Fruit fly (Drosophila melanogaster): ENCODE measurements around the gene CG16890.

The CG16890 gene

dm6 chr2L:13778648-13779047 is 5.5 kb downstream of the CG16890 start (continued):
- TF ChIP-seq bsh (GFP tag; optimal IDR thresholded peaks at IDR 0.05) (peak in 1 of 2 experiments; percentile 46), h (optimal IDR thresholded peaks at IDR 0.05) (no peak), ssp (GFP tag; IDR thresholded peaks at IDR 0.05) (peak; percentile 41; the same call in 1 of the 2 replicates), cwo (GFP tag; optimal IDR thresholded peaks at IDR 0.05) (peak; percentile 41), dan (GFP tag; IDR thresholded peaks at IDR 0.05) (no peak), tll (GFP tag; optimal IDR thresholded peaks at IDR 0.05) (no peak), CG2678 (tag; optimal IDR thresholded peaks at IDR 0.05) (peak; percentile 76), MTF-1 (GFP tag; optimal IDR thresholded peaks at IDR 0.05; ENCODE audit: borderline replicate concordance) (no peak), mam (GFP tag; optimal IDR thresholded peaks at IDR 0.05) (peak; percentile 27), tgo (GFP tag; IDR thresholded peaks at IDR 0.05) (0 out of 3 replicates have a peak, but pooled peaks have one; percentile 24), Hr39 (optimal IDR thresholded peaks at IDR 0.05) (no peak), az2 (GFP tag; optimal IDR thresholded peaks at IDR 0.05) (peak; percentile 20), fd96Cb (tag; optimal IDR thresholded peaks at IDR 0.05) (peak; percentile 61), Poxn (GFP tag; IDR thresholded peaks at IDR 0.05) (no peak; the same call in 1 of the 2 replicates), CG10209 (GFP tag; optimal IDR thresholded peaks at IDR 0.05) (peak; percentile 73), TFAM (GFP tag; optimal IDR thresholded peaks at IDR 0.05) (no peak), CG11247 (GFP tag; IDR thresholded peaks at IDR 0.05) (peak; percentile 47), CG10147 (GFP tag; optimal IDR thresholded peaks at IDR 0.05) (peak; percentile 50), CG10565 (GFP tag; optimal IDR thresholded peaks at IDR 0.05) (no peak), Rfx (GFP tag; IDR thresholded peaks at IDR 0.05) (peak; percentile 60; the same call in 1 of the 2 replicates), CG2712 (tag; optimal IDR thresholded peaks at IDR 0.05) (peak; percentile 56), CG1233 (GFP tag; optimal IDR thresholded peaks at IDR 0.05) (peak; percentile 37), Lim3 (GFP tag; IDR thresholded peaks at IDR 0.05) (no peak), pros (GFP tag; optimal IDR thresholded peaks at IDR 0.05) (no peak), CG15601 (tag; optimal IDR thresholded peaks at IDR 0.05) (peak; percentile 33), Hsf (GFP tag; optimal IDR thresholded peaks at IDR 0.05) (peak; percentile 58), CG8944 (GFP tag; optimal IDR thresholded peaks at IDR 0.05) (peak; percentile 32), otp (GFP tag; IDR thresholded peaks at IDR 0.05) (no peak), nmo (GFP tag; optimal IDR thresholded peaks at IDR 0.05) (peak; percentile 84), fd3F (GFP tag; optimal IDR thresholded peaks at IDR 0.05) (peak; percentile 40), gcm2 (GFP tag; optimal IDR thresholded peaks at IDR 0.05) (no peak), CG10366 (GFP tag; IDR thresholded peaks at IDR 0.05) (peak; percentile 58), CG15011 (GFP tag; optimal IDR thresholded peaks at IDR 0.05) (peak; percentile 4), CG1602 (GFP tag; optimal IDR thresholded peaks at IDR 0.05) (peak; percentile 53), her (GFP tag; optimal IDR thresholded peaks at IDR 0.05) (peak; percentile 19), cas (GFP tag; IDR thresholded peaks at IDR 0.05) (no peak), Lhr (GFP tag; optimal IDR thresholded peaks at IDR 0.05) (no peak), CG1832 (GFP tag; optimal IDR thresholded peaks at IDR 0.05) (no peak), D19B (GFP tag; optimal IDR thresholded peaks at IDR 0.05) (peak; percentile 9), zen (tag; optimal IDR thresholded peaks at IDR 0.05) (no peak), Hand (GFP tag; optimal IDR thresholded peaks at IDR 0.05) (peak; percentile 28), CG31388 (GFP tag; optimal IDR thresholded peaks at IDR 0.05) (no peak), yki (optimal IDR thresholded peaks at IDR 0.05) (no peak), Atf3 (GFP tag; optimal IDR thresholded peaks at IDR 0.05) (peak; percentile 17), Hmx (GFP tag; optimal IDR thresholded peaks at IDR 0.05) (peak; percentile 11), ATbp (GFP tag; optimal IDR thresholded peaks at IDR 0.05) (peak; percentile 58), Gsc (GFP tag; IDR thresholded peaks at IDR 0.05) (no peak), H15 (GFP tag; IDR thresholded peaks at IDR 0.05) (no peak), CG8478 (optimal IDR thresholded peaks at IDR 0.05) (no peak), NK7.1 (GFP tag; optimal IDR thresholded peaks at IDR 0.05) (no peak), zfh2 (GFP tag; optimal IDR thresholded peaks at IDR 0.05) (peak; percentile 21), wor (GFP tag; IDR thresholded peaks at IDR 0.05) (no peak)
